Fruit fly (Drosophila melanogaster) whole organism, wandering third instar larva: Measurements from ENCODE around the gene Ccdc85.

Source experiments
- Abd-B ChIP-seq: fragments of >200 bp; optimal IDR thresholded peaks from 2 replicates; lab custom pipeline; 2017; ENCODE audit warnings: missing biosample characterization, missing genetic modification characterization
- Dfd ChIP-seq: fragments of >200 bp; optimal IDR thresholded peaks from 2 replicates; lab custom pipeline; 2017; ENCODE audit warnings: missing biosample characterization, missing genetic modification characterization
- Dif ChIP-seq: fragments of 200-275, 200-300 bp; sonication (Bioruptor generic); optimal IDR thresholded peaks from 2 replicates; lab custom pipeline; 2018; ENCODE audit warnings: missing biosample characterization, missing genetic modification characterization; ENCODE audit not compliant: partially characterized antibody
- Jra ChIP-seq: sonication (Bioruptor generic); optimal IDR thresholded peaks from 2 replicates; lab custom pipeline; 2016; ENCODE audit warnings: missing biosample characterization, missing genetic modification characterization
- N ChIP-seq: fragments of >200 bp; optimal IDR thresholded peaks from 2 replicates; lab custom pipeline; 2018; ENCODE audit warnings: missing biosample characterization, missing external identifiers, missing genetic modification characterization
- lola ChIP-seq: fragments of >200 bp; optimal IDR thresholded peaks from 2 replicates; lab custom pipeline; 2017; ENCODE audit warnings: missing biosample characterization, missing genetic modification characterization
- psq ChIP-seq: fragments of 200-800 bp; sonication (Bioruptor generic); optimal IDR thresholded peaks from 3 replicates; lab custom pipeline; 2017; ENCODE audit warnings: missing biosample characterization, mild to moderate bottlenecking, missing genetic modification characterization, moderate library complexity
- sv ChIP-seq: fragments of 200-800 bp; sonication (Bioruptor generic); optimal IDR thresholded peaks from 3 replicates; lab custom pipeline; 2016; ENCODE audit warnings: missing biosample characterization, missing genetic modification characterization
- usp ChIP-seq: fragments of >200 bp; optimal IDR thresholded peaks from 2 replicates; lab custom pipeline; 2017; ENCODE audit warnings: missing biosample characterization, missing genetic modification characterization

- TF ChIP-seq Dif (GFP tag; lab: Kevin White, UChicago): no peak
- no peak for TF ChIP-seq Dfd (GFP tag; lab: Kevin White, UChicago)
- TF ChIP-seq Abd-B: no peak
- TF ChIP-seq usp (GFP tag; lab: Kevin White, UChicago): no peak
- no peak for TF ChIP-seq sv
- no peak for TF ChIP-seq psq (GFP tag; lab: Kevin White, UChicago)
- TF ChIP-seq N: no peak
- TF ChIP-seq lola (GFP tag; lab: Kevin White, UChicago): no peak
- no peak for TF ChIP-seq Jra (GFP tag; lab: Kevin White, UChicago)
Measured at dm6 chr2L:2958858-2959257, 40.2 kb upstream of the Ccdc85 start.
